Fruit fly (Drosophila melanogaster) whole organism, pupa: Measurements from ENCODE around the gene Hnf4.
A peak's percentile ranks its signal among the peaks of the same experiment; 100 is the strongest.

Source experiments
- CG10348 ChIP-seq: fragments of 200-800 bp; sonication (Bioruptor generic); IDR thresholded peaks from 2 replicates; pipeline ENCODE4 v1.3.6; 2022; ENCODE audit warnings: missing biosample characterization, missing genetic modification characterization
- CG12605 ChIP-seq: fragments of 200-800 bp; sonication (Bioruptor generic); IDR thresholded peaks from 2 replicates; pipeline ENCODE4 v1.3.6; 2022; ENCODE audit warnings: missing biosample characterization, missing genetic modification characterization
- CG13204 ChIP-seq: fragments of 200-800 bp; sonication (Bioruptor generic); optimal IDR thresholded peaks from 2 replicates; lab custom pipeline; 2018; ENCODE audit warnings: missing biosample characterization, mild to moderate bottlenecking, missing genetic modification characterization, moderate library complexity
- CG14655 ChIP-seq: fragments of 200-800 bp; sonication (Bioruptor generic); optimal IDR thresholded peaks from 3 replicates; lab custom pipeline; 2017; ENCODE audit warnings: mild to moderate bottlenecking, missing biosample characterization, missing genetic modification reagents, missing genetic modification characterization
- CG15710 ChIP-seq: fragments of 200-800 bp; sonication (Bioruptor generic); optimal IDR thresholded peaks from 2 replicates; lab custom pipeline; 2018; ENCODE audit warnings: missing biosample characterization, mild to moderate bottlenecking, missing genetic modification characterization, moderate library complexity
- CG17806 ChIP-seq: fragments of 200-800 bp; sonication (Bioruptor generic); optimal IDR thresholded peaks from 2 replicates; lab custom pipeline; 2018; ENCODE audit warnings: missing biosample characterization, mild to moderate bottlenecking, missing genetic modification characterization, moderate library complexity
- CG32121 ChIP-seq: fragments of 200-800 bp; sonication (Bioruptor generic); IDR thresholded peaks from 2 replicates; pipeline ENCODE4 v1.3.6; 2022; ENCODE audit warnings: missing biosample characterization, missing genetic modification characterization
- CG34367 ChIP-seq: fragments of 200-800 bp; sonication (Bioruptor generic); optimal IDR thresholded peaks from 2 replicates; lab custom pipeline; 2018; ENCODE audit warnings: missing biosample characterization, mild to moderate bottlenecking, missing genetic modification characterization
- CG4496 ChIP-seq: fragments of 200-800 bp; sonication (Bioruptor generic); IDR thresholded peaks from 3 replicates; pipeline ENCODE4 v1.3.6; 2022; ENCODE audit warnings: missing biosample characterization, missing genetic modification characterization
- CG8159 ChIP-seq: fragments of 200-800 bp; sonication (Bioruptor generic); optimal IDR thresholded peaks from 3 replicates; lab custom pipeline; 2018; ENCODE audit warnings: missing biosample characterization, mild to moderate bottlenecking, missing genetic modification characterization, moderate library complexity
- CG8301 ChIP-seq: fragments of 200-800 bp; sonication (Bioruptor generic); optimal IDR thresholded peaks from 2 replicates; lab custom pipeline; 2018; ENCODE audit warnings: missing biosample characterization, mild to moderate bottlenecking, missing genetic modification characterization
- CG9948 ChIP-seq: fragments of 200-800 bp; sonication (Bioruptor generic); optimal IDR thresholded peaks from 2 replicates; lab custom pipeline; 2018; ENCODE audit warnings: missing biosample characterization, mild to moderate bottlenecking, missing genetic modification characterization, moderate library complexity
- D1 ChIP-seq: fragments of 200-800 bp; sonication (Bioruptor generic); optimal IDR thresholded peaks from 2 replicates; lab custom pipeline; 2018; ENCODE audit warnings: missing biosample characterization, mild to moderate bottlenecking, missing genetic modification characterization, moderate library complexity
- EcR ChIP-seq: fragments of 200-800 bp; sonication (Bioruptor generic); optimal IDR thresholded peaks from 3 replicates; lab custom pipeline; 2019; ENCODE audit warnings: missing biosample characterization, missing genetic modification characterization, mild to moderate bottlenecking, moderate library complexity, missing genetic modification reagents
- Ets98B ChIP-seq: fragments of 200-800 bp; sonication (Bioruptor generic); IDR thresholded peaks from 2 replicates; pipeline ENCODE4 v1.3.6; 2022; ENCODE audit warnings: missing biosample characterization, missing genetic modification characterization
- Pif1A ChIP-seq: fragments of 200-800 bp; sonication (Bioruptor generic); optimal IDR thresholded peaks from 3 replicates; lab custom pipeline; 2016; ENCODE audit warnings: missing biosample characterization, missing genetic modification characterization
- Pif1B ChIP-seq: fragments of 200-800 bp; sonication (Bioruptor generic); optimal IDR thresholded peaks from 3 replicates; lab custom pipeline; 2016; ENCODE audit warnings: missing biosample characterization, missing genetic modification characterization
- Snoo ChIP-seq: fragments of 200-800 bp; sonication (Bioruptor generic); optimal IDR thresholded peaks from 3 replicates; lab custom pipeline; 2017; ENCODE audit warnings: missing biosample characterization, mild to moderate bottlenecking, missing genetic modification characterization, inconsistent platforms
- fd96Ca ChIP-seq: fragments of 200-800 bp; sonication (Bioruptor generic); IDR thresholded peaks from 3 replicates; pipeline ENCODE4 v1.3.6; 2022; ENCODE audit warnings: missing biosample characterization, missing genetic modification characterization
- gl ChIP-seq: fragments of 200-800 bp; sonication (Bioruptor generic); optimal IDR thresholded peaks from 2 replicates; lab custom pipeline; 2018; ENCODE audit warnings: missing biosample characterization, mild to moderate bottlenecking, missing genetic modification characterization
- rn ChIP-seq: fragments of 200-800 bp; sonication (Bioruptor generic); IDR thresholded peaks from 2 replicates; pipeline ENCODE4 v1.3.6; 2022; ENCODE audit warnings: missing biosample characterization, missing genetic modification characterization

The Hnf4 gene

DNA sequence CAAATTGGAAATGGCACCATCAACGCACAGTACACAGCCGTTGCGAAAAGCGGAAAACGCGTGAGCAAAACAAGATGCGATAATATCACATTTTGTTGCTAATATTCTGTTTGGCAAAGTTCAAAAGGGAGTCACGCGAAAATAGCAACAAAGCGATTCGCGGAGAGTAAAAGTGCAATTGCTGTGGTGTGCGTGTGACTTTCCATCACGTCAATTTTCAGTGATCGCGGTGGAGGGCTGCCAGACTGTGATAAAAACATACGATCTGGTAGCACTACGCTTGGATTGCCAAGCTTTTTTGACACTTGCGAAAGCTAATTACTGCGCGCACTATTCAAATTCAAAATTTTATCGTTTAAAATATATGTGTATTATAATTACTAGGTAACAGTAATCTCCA is at the start of gene Hnf4:
Gene Hnf4, minus strand, starts transcription at position 199 of the 400 bp plus-strand sequence.
- TF ChIP-seq EcR (GFP tag; lab: Kevin White, UChicago), result peak; percentile 88
- TF ChIP-seq Pif1B (GFP tag; lab: Kevin White, UChicago), result no peak

DNA sequence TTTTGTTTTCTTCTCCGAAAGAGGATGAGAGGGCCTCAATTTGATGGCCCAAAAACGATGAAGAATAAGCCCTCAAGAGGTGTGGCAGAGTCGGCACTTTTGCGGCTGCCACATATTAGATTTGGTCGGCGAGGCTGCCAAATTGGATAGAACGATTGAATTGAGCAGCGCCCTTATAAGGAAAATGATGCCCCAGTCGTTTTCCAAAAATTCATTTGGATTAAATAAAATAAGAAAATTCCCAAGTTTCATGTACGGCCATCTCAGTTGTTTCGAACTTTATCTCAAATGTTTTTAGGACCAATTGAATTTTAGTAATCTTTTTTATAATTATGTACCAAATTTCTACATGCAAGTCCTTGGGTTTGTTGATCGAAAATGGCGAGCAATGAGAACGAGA is 42.6 kb upstream of the Hnf4 start, which contains the start of the genes CG45307 and CG12438:
Gene CG45307, minus strand, starts transcription at position 101 of the 400 bp plus-strand sequence.
Gene CG12438, plus strand, starts transcription at position 264 of the 400 bp plus-strand sequence.
- TF ChIP-seq CG17806 (tag; lab: Kevin White, UChicago) (no peak), CG8301 (tag; lab: Kevin White, UChicago) (no peak), CG10348 (no peak), gl (no peak), CG15710 (tag; lab: Kevin White, UChicago) (no peak), CG8159 (no peak), Pif1A (no peak), fd96Ca (GFP tag; lab: Robert Waterston, UW) (no peak)

DNA sequence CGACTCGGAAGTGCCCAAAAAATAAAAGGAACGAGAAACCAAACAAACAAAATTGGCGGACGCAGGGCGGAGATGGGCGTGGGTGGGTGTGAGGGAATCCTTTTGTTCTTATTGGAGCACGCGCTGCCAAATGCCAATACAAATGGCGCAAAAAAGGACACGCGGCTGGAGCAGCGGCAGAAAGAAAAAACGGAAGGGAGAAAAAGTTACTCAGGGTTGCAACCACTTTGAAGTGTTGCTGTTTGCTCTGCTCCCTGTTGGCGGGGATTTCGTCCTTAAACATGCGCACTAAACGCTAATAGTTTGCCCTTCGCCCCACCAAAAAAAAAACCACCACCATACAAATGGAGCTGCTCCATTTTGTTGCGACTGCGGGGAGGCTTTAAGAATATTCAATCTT is 38.1 kb upstream of the Hnf4 start:
- TF ChIP-seq CG10348 (no peak), CG17806 (tag; lab: Kevin White, UChicago) (no peak), Ets98B (GFP tag; lab: Robert Waterston, UW) (no peak), EcR (GFP tag; lab: Kevin White, UChicago) (no peak), CG4496 (GFP tag; lab: Robert Waterston, UW) (no peak), CG14655 (no peak), fd96Ca (GFP tag; lab: Robert Waterston, UW) (no peak), CG34367 (tag; lab: Kevin White, UChicago) (no peak), CG9948 (tag; lab: Kevin White, UChicago) (no peak), Pif1B (GFP tag; lab: Kevin White, UChicago) (no peak), Snoo (tag; lab: Kevin White, UChicago) (no peak), CG15710 (tag; lab: Kevin White, UChicago) (no peak)
- TF ChIP-seq, all 21 proteins: peak for 0

DNA sequence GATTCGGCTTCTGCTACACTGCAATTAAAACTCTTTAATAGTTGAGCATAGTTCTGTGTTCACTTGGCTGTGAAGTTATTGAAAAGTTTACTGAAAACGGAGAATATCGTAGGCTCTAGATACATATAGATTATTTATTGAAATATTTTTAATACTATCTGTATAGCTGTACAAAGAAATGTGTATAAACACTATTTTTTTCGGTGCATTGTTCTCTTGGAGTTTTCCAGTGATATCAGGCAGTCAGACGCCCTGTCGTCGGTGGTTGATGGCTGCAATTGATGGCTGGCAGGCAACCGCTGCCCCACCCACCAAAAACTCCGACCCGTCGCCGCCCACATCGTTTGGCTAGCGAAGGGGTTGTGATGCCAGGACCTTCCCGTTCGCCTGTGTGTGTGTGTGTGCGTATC is 36.9 kb upstream of the Hnf4 start:
- no peak for TF ChIP-seq EcR (GFP tag; lab: Kevin White, UChicago)
- TF ChIP-seq Pif1B (GFP tag; lab: Kevin White, UChicago), result peak; percentile 4
- TF ChIP-seq, all 21 proteins: peak for 1

- TF ChIP-seq CG15710 (tag; lab: Kevin White, UChicago) (no peak), CG10348 (no peak), CG12605 (GFP tag; lab: Robert Waterston, UW) (no peak), CG34367 (tag; lab: Kevin White, UChicago) (no peak), CG13204 (no peak)
Measured at dm6 chr2L:8743082-8743481, 33.7 kb upstream of the Hnf4 start.

DNA sequence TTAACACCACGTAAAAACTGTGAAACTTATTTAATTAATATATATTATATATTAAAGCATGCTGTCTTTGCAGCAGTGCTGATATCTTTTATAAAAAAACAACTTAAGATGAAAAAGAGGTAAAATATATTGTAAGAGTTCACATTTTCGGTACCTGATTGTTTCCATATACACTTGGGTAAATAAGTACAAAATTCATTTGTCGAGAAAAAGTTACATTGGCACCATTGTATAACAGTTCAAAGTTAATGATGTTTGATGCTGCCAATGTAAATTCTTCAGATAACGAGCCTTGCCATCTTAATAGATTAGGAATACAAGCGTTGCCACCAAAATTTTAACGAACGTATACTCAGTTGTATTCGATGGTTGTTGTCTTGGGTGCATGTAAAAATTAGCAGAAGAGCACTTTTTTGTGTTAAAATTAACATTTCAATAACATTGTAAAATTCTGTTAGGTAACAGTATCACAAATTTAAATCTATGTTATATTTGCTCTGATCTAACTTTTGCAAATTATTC is 31.4 kb upstream of the Hnf4 start:
- TF ChIP-seq CG17806 (tag; lab: Kevin White, UChicago) (no peak), fd96Ca (GFP tag; lab: Robert Waterston, UW) (no peak)
- TF ChIP-seq, all 21 proteins: peak for 0

DNA sequence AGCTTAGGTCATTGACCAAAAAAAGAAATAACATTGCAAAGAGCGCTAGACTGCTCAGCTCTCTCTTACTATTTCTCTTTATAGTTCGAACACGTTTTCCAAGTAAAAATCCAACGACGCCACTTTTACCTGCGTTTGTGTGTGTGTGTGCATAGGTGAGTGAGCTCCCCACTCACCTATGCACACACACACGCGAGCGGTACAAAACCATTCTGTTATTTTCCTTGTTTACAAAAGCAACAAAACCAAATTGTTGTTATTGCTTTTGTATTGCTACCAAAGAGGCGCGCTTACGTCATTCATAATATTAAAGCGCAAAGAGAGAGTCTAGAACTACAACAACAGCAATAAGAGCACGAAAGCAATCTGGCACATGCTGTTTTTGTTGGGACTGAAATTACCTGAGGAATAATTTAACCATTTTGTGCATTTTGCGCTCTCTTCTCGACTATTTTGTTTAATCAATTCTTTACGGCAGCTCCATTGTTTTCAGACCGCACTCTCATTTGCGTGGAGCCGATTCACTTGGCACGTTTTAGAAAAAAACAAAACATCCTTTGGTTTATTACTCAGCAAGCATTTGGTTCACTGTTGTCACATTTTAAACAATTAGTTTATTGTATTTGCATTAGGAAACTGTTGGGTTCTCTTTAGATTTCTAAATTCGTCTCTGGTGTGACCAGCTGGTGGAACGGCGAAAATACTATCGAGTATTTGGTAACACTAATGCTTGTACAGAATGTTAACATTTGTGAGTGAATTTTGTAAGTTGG is 30.8 kb upstream of the Hnf4 start, which contains the start of gene raw:
Gene raw, minus strand, starts transcription at position 677 of the 773 bp plus-strand sequence.
- TF ChIP-seq CG12605 (GFP tag; lab: Robert Waterston, UW), result peak; percentile 22; the same call in 1 of the 2 replicates
- no peak for TF ChIP-seq CG9948 (tag; lab: Kevin White, UChicago)
- TF ChIP-seq CG34367 (tag; lab: Kevin White, UChicago), result no peak
- no peak for TF ChIP-seq CG32121 (GFP tag; lab: Robert Waterston, UW)
- TF ChIP-seq gl, result peak; percentile 11
- TF ChIP-seq Pif1B (GFP tag; lab: Kevin White, UChicago), result peak; percentile 7
- peak; percentile 34; the same call in 1 of the 2 replicates for TF ChIP-seq Ets98B (GFP tag; lab: Robert Waterston, UW)
- no peak for TF ChIP-seq fd96Ca (GFP tag; lab: Robert Waterston, UW)
- TF ChIP-seq CG14655, result no peak
- TF ChIP-seq rn (GFP tag; lab: Robert Waterston, UW), result no peak
- no peak for TF ChIP-seq CG10348
- peak; percentile 95 for TF ChIP-seq EcR (GFP tag; lab: Kevin White, UChicago)
- TF ChIP-seq CG8301 (tag; lab: Kevin White, UChicago), result no peak
- no peak for TF ChIP-seq CG8159
- TF ChIP-seq Snoo (tag; lab: Kevin White, UChicago), result no peak
- TF ChIP-seq D1 (tag; lab: Kevin White, UChicago), result no peak
- TF ChIP-seq CG15710 (tag; lab: Kevin White, UChicago), result no peak
- 0 out of 3 replicates have a peak, but pooled peaks have one; percentile 25 for TF ChIP-seq CG4496 (GFP tag; lab: Robert Waterston, UW)
- TF ChIP-seq Pif1A, result peak; percentile 35
- TF ChIP-seq CG13204, result peak; percentile 18
- TF ChIP-seq CG17806 (tag; lab: Kevin White, UChicago), result no peak
